Worm (Caenorhabditis elegans) whole organism, midembryonic: Measurements from ENCODE around the gene F23G4.1.

Experiments used
- cog-1 ChIP-seq: sonication (generic microtip); optimal IDR thresholded peaks from 2 replicates; lab custom pipeline; 2016; ENCODE audit warnings: missing genetic modification characterization, missing compliant biosample characterization
- flt-1 ChIP-seq: fragments of 200-800 bp; sonication (Bioruptor generic); IDR thresholded peaks from 2 replicates; pipeline ENCODE4 v1.3.6; 2022; ENCODE audit warnings: missing genetic modification characterization, missing compliant biosample characterization
- klf-2 ChIP-seq: fragments of 200-800 bp; sonication (Bioruptor generic); conservative IDR thresholded peaks from 2 replicates; pipeline ENCODE4 v1.3.6; 2022; ENCODE audit warnings: missing genetic modification reagents, missing genetic modification characterization, missing compliant biosample characterization
- tab-1 ChIP-seq: fragments of 200-800 bp; sonication (Bioruptor generic); IDR thresholded peaks from 2 replicates; pipeline ENCODE4 v1.3.6; 2022; ENCODE audit warnings: missing genetic modification characterization, missing compliant biosample characterization
- ztf-29 ChIP-seq: fragments of 200-800 bp; sonication (Bioruptor generic); IDR thresholded peaks from 2 replicates; pipeline ENCODE4 v1.3.6; 2022; ENCODE audit warnings: missing genetic modification reagents, missing genetic modification characterization, missing compliant biosample characterization

- no peak for TF ChIP-seq flt-1 (GFP tag; lab: Robert Waterston, UW)
- no peak for TF ChIP-seq cog-1 (tag; lab: Kevin White, UChicago)
- TF ChIP-seq tab-1 (GFP tag; lab: Robert Waterston, UW): no peak
- TF ChIP-seq ztf-29 (GFP tag; lab: Robert Waterston, UW): no peak
- no peak for TF ChIP-seq klf-2 (GFP tag; lab: Robert Waterston, UW)
These were observed 37.7 kb upstream of the F23G4.1 start, which contains the start of gene nhr-120 for ce11 chrX:6640570-6641199.
